ENCODE assay signal across 6 fruit fly cellular contexts in the genomic region with DNA sequence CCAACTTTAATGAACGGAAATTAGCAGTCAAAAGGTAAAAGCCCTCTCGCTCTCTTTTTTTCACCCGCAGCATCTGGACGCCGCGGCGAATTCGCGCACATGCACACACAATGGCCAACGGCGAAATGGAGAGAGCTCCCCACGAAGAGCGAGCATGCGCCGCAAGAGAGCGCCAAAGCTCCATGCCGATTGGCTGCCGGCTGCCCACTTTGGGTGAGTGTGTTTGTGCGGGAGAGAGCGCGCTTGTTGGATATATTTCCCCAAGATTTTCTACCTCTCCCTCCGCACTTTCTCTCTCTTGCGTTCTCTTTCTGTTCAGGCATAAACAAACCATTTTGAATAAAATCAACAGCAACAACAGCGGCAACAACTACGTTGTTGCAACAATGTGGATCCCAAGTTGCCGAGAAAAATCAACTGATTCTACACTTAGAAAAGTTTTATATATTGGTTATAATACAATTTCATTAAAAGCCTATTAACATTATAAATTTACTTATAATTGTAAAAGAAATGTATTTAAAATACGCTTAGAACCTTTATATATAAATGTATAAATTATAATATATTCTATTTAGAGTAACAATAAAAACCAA.
TF ChIP-seq lines count a peak whose summit lies in the region.

No protein-coding gene starts in this region.

- TF ChIP-seq CTCF in whole organism, embryonic (GFP tag; optimal IDR thresholded peaks at IDR 0.05; lab: Kevin White, UChicago): no peak

TF ChIP-seq in whole organism, 6 proteins besides CTCF, POLR2A, EP300 and RAD21:
- TF ChIP-seq CG8478 (optimal IDR thresholded peaks at IDR 0.05; lab: Kevin White, UChicago) (no peak), psq (optimal IDR thresholded peaks at IDR 0.05; lab: Kevin White, UChicago) (no peak), pan (optimal IDR thresholded peaks at IDR 0.05; lab: Kevin White, UChicago) (no peak), Dll (optimal IDR thresholded peaks at IDR 0.05; lab: Kevin White, UChicago) (peak; percentile 89), usp (GFP tag; optimal IDR thresholded peaks at IDR 0.05; lab: Kevin White, UChicago) (no peak), EcR (GFP tag; optimal IDR thresholded peaks at IDR 0.05; lab: Kevin White, UChicago) (no peak)

TF ChIP-seq in whole organism, adult, 20 proteins besides CTCF, POLR2A, EP300 and RAD21:
- no peak for TF ChIP-seq CG5204 (GFP tag; optimal IDR thresholded peaks at IDR 0.05; lab: Kevin White, UChicago)
- peak; percentile 90 for TF ChIP-seq pad (GFP tag; optimal IDR thresholded peaks at IDR 0.05; lab: Kevin White, UChicago)

TF ChIP-seq in whole organism, embryonic, 481 proteins besides CTCF, POLR2A, EP300 and RAD21 (continues in another document):
- TF ChIP-seq Mrtf (GFP tag; IDR thresholded peaks at IDR 0.05; lab: Robert Waterston, UW) (no peak), E2f1 (GFP tag; IDR thresholded peaks at IDR 0.05; lab: Robert Waterston, UW) (no peak), unpg (GFP tag; optimal IDR thresholded peaks at IDR 0.05; lab: Kevin White, UChicago) (no peak), D19B (GFP tag; optimal IDR thresholded peaks at IDR 0.05; lab: Kevin White, UChicago) (no peak), pita (GFP tag; optimal IDR thresholded peaks at IDR 0.05; lab: Kevin White, UChicago) (no peak), wor (GFP tag; IDR thresholded peaks at IDR 0.05; lab: Robert Waterston, UW) (no peak), H15 (GFP tag; IDR thresholded peaks at IDR 0.05; lab: Robert Waterston, UW) (no peak), Hey (tag; optimal IDR thresholded peaks at IDR 0.05; lab: Kevin White, UChicago) (no peak), lmd (GFP tag; IDR thresholded peaks at IDR 0.05; lab: Robert Waterston, UW) (no peak), CG34224 (GFP tag; IDR thresholded peaks at IDR 0.05; lab: Robert Waterston, UW; ENCODE audit: partially characterized antibody) (peak; percentile 51), sens (GFP tag; lab: Kevin White, UChicago) (peak; percentile 40), Lim3 (GFP tag; IDR thresholded peaks at IDR 0.05; lab: Robert Waterston, UW) (no peak), Doc3 (GFP tag; IDR thresholded peaks at IDR 0.05; lab: Robert Waterston, UW; ENCODE audit: partially characterized antibody) (no peak; the same call in 2 of the 3 replicates), aop (GFP tag; IDR thresholded peaks at IDR 0.05; lab: Robert Waterston, UW) (no peak), CG7987 (GFP tag; optimal IDR thresholded peaks at IDR 0.05; lab: Kevin White, UChicago) (no peak), CG30020 (tag; optimal IDR thresholded peaks at IDR 0.05; lab: Kevin White, UChicago) (no peak), HmgD (GFP tag; optimal IDR thresholded peaks at IDR 0.05; lab: Kevin White, UChicago) (no peak), CG31441 (GFP tag; IDR thresholded peaks at IDR 0.05; lab: Robert Waterston, UW) (peak; percentile 40; the same call in 1 of the 2 replicates), Optix (GFP tag; IDR thresholded peaks at IDR 0.05; lab: Robert Waterston, UW) (no peak), grau (tag; optimal IDR thresholded peaks at IDR 0.05; lab: Kevin White, UChicago) (no peak)

TF ChIP-seq in whole organism, prepupa, 60 proteins besides CTCF, POLR2A, EP300 and RAD21 (continues in another document):
- TF ChIP-seq CG32006 (GFP tag; optimal IDR thresholded peaks at IDR 0.05; lab: Kevin White, UChicago): peak; percentile 17
- no peak for TF ChIP-seq dac (GFP tag; optimal IDR thresholded peaks at IDR 0.05; lab: Kevin White, UChicago)
- TF ChIP-seq CG11902 (GFP tag; optimal IDR thresholded peaks at IDR 0.05; lab: Kevin White, UChicago): no peak
- TF ChIP-seq ss (GFP tag; optimal IDR thresholded peaks at IDR 0.05; lab: Kevin White, UChicago): no peak
- TF ChIP-seq CG6854 (GFP tag; optimal IDR thresholded peaks at IDR 0.05; lab: Kevin White, UChicago): peak; percentile 10
- TF ChIP-seq CG16779 (tag; optimal IDR thresholded peaks at IDR 0.05; lab: Kevin White, UChicago): no peak
- TF ChIP-seq Eip78C (GFP tag; lab: Kevin White, UChicago): peak; percentile 76
- TF ChIP-seq CG7368 (GFP tag; optimal IDR thresholded peaks at IDR 0.05; lab: Kevin White, UChicago): no peak
- no peak for TF ChIP-seq Lpt (GFP tag; optimal IDR thresholded peaks at IDR 0.05; lab: Kevin White, UChicago)
- TF ChIP-seq CG3919 (GFP tag; optimal IDR thresholded peaks at IDR 0.05; lab: Kevin White, UChicago): no peak
- TF ChIP-seq CG15336 (GFP tag; IDR thresholded peaks at IDR 0.05; lab: Robert Waterston, UW): peak; percentile 26; the same call in 1 of the 2 replicates
- TF ChIP-seq Ets96B (tag; optimal IDR thresholded peaks at IDR 0.05; lab: Kevin White, UChicago): peak; percentile 37
- TF ChIP-seq CG6163 (GFP tag; IDR thresholded peaks at IDR 0.05; lab: Robert Waterston, UW): peak; percentile 27; the same call in 1 of the 3 replicates
- no peak for TF ChIP-seq net (GFP tag; optimal IDR thresholded peaks at IDR 0.05; lab: Kevin White, UChicago)
- TF ChIP-seq spab (GFP tag; optimal IDR thresholded peaks at IDR 0.05; lab: Kevin White, UChicago): no peak
- TF ChIP-seq dsx (GFP tag; optimal IDR thresholded peaks at IDR 0.05; lab: Kevin White, UChicago; ENCODE audit: poor library complexity, severe bottlenecking): peak; percentile 80
- peak; percentile 22 for TF ChIP-seq CG3032 (tag; optimal IDR thresholded peaks at IDR 0.05; lab: Kevin White, UChicago)
- no peak for TF ChIP-seq eg (GFP tag; IDR thresholded peaks at IDR 0.05; lab: Robert Waterston, UW)
- peak; percentile 14 for TF ChIP-seq CG10631 (GFP tag; optimal IDR thresholded peaks at IDR 0.05; lab: Kevin White, UChicago)
- no peak for TF ChIP-seq CG8319 (GFP tag; optimal IDR thresholded peaks at IDR 0.05; lab: Kevin White, UChicago)

TF ChIP-seq in whole organism, pupa, 21 proteins besides CTCF, POLR2A, EP300 and RAD21:
- TF ChIP-seq Pif1B (GFP tag; optimal IDR thresholded peaks at IDR 0.05; lab: Kevin White, UChicago) (no peak), CG15710 (tag; optimal IDR thresholded peaks at IDR 0.05; lab: Kevin White, UChicago) (no peak), CG12605 (GFP tag; IDR thresholded peaks at IDR 0.05; lab: Robert Waterston, UW) (no peak), CG32121 (GFP tag; IDR thresholded peaks at IDR 0.05; lab: Robert Waterston, UW) (no peak), Ets98B (GFP tag; IDR thresholded peaks at IDR 0.05; lab: Robert Waterston, UW) (no peak), gl (tag; optimal IDR thresholded peaks at IDR 0.05; lab: Kevin White, UChicago) (no peak), CG14655 (GFP tag; optimal IDR thresholded peaks at IDR 0.05; lab: Kevin White, UChicago) (peak; percentile 21), D1 (tag; optimal IDR thresholded peaks at IDR 0.05; lab: Kevin White, UChicago) (peak; percentile 16), CG17806 (tag; optimal IDR thresholded peaks at IDR 0.05; lab: Kevin White, UChicago) (no peak), CG8301 (tag; optimal IDR thresholded peaks at IDR 0.05; lab: Kevin White, UChicago) (no peak), CG8159 (tag; optimal IDR thresholded peaks at IDR 0.05; lab: Kevin White, UChicago) (peak; percentile 56), fd96Ca (GFP tag; IDR thresholded peaks at IDR 0.05; lab: Robert Waterston, UW) (no peak), CG13204 (GFP tag; optimal IDR thresholded peaks at IDR 0.05; lab: Kevin White, UChicago) (no peak), Snoo (tag; optimal IDR thresholded peaks at IDR 0.05; lab: Kevin White, UChicago) (no peak), CG4496 (GFP tag; IDR thresholded peaks at IDR 0.05; lab: Robert Waterston, UW) (no peak; the same call in 2 of the 3 replicates)
TF ChIP-seq in whole organism, pupa: peak in this region for 3.

TF ChIP-seq in whole organism, wandering third instar larva, 38 proteins besides CTCF, POLR2A, EP300 and RAD21:
- no peak for TF ChIP-seq Hr78 (GFP tag; optimal IDR thresholded peaks at IDR 0.05; lab: Kevin White, UChicago)
- TF ChIP-seq Mio (GFP tag; optimal IDR thresholded peaks at IDR 0.05; lab: Kevin White, UChicago): no peak
- no peak for TF ChIP-seq Hnf4 (GFP tag; optimal IDR thresholded peaks at IDR 0.05; lab: Kevin White, UChicago)
- TF ChIP-seq Dfd (GFP tag; optimal IDR thresholded peaks at IDR 0.05; lab: Kevin White, UChicago): no peak
- TF ChIP-seq dmrt93B (GFP tag; optimal IDR thresholded peaks at IDR 0.05; lab: Kevin White, UChicago): no peak
- TF ChIP-seq Vsx2 (GFP tag; optimal IDR thresholded peaks at IDR 0.05; lab: Kevin White, UChicago; ENCODE audit: partially characterized antibody): no peak
- no peak for TF ChIP-seq Myc (optimal IDR thresholded peaks at IDR 0.05; lab: Kevin White, UChicago)
- TF ChIP-seq sage (GFP tag; optimal IDR thresholded peaks at IDR 0.05; lab: Kevin White, UChicago): no peak
- TF ChIP-seq h (GFP tag; optimal IDR thresholded peaks at IDR 0.05; lab: Kevin White, UChicago): no peak
- TF ChIP-seq dl (GFP tag; optimal IDR thresholded peaks at IDR 0.05; lab: Kevin White, UChicago; ENCODE audit: insufficient read depth in 1 of 2, partially characterized antibody in 2 of 2): peak; percentile 72 to 81
- no peak for TF ChIP-seq N (GFP tag; optimal IDR thresholded peaks at IDR 0.05; lab: Kevin White, UChicago)
- no peak for TF ChIP-seq jim (GFP tag; optimal IDR thresholded peaks at IDR 0.05; lab: Kevin White, UChicago)
- TF ChIP-seq CG9705 (GFP tag; optimal IDR thresholded peaks at IDR 0.05; lab: Kevin White, UChicago): no peak
- no peak for TF ChIP-seq Jra (GFP tag; optimal IDR thresholded peaks at IDR 0.05; lab: Kevin White, UChicago)
- peak; percentile 79 for TF ChIP-seq Dif (GFP tag; optimal IDR thresholded peaks at IDR 0.05; lab: Kevin White, UChicago; ENCODE audit: partially characterized antibody)
